Worm (Caenorhabditis elegans): ENCODE measurements around the gene C13G3.12.

Gene C13G3.12

ce11 chrV:11034748-11035147, 12.0 kb upstream of the C13G3.12 start, which contains the start of gene pptr-2:
pptr-2 (minus strand) TSS chrV:11034931.
- TF ChIP-seq pha-4 (tag; optimal IDR thresholded peaks at IDR 0.05), result no peak
- no peak for TF ChIP-seq ceh-83 (GFP tag; optimal IDR thresholded peaks at IDR 0.05)
- no peak for TF ChIP-seq ceh-43 (GFP tag; optimal IDR thresholded peaks at IDR 0.05)
- no peak for TF ChIP-seq unc-39 (tag; optimal IDR thresholded peaks at IDR 0.05)
- TF ChIP-seq mls-2 (tag; optimal IDR thresholded peaks at IDR 0.05), result no peak
- TF ChIP-seq nhr-28 (tag; optimal IDR thresholded peaks at IDR 0.05), result no peak
- TF ChIP-seq zip-8 (tag; optimal IDR thresholded peaks at IDR 0.05), result no peak
- no peak for TF ChIP-seq bed-3 (GFP tag; optimal IDR thresholded peaks at IDR 0.05)
- no peak for TF ChIP-seq ham-2 (GFP tag; optimal IDR thresholded peaks at IDR 0.05)
- TF ChIP-seq elt-1 (tag; optimal IDR thresholded peaks at IDR 0.05; ENCODE audit: borderline replicate concordance, insufficient read depth), result no peak
- TF ChIP-seq mab-5 (tag; optimal IDR thresholded peaks at IDR 0.05), result no peak
- TF ChIP-seq nhr-237 (tag; optimal IDR thresholded peaks at IDR 0.05), result no peak
- TF ChIP-seq elt-3 (tag; optimal IDR thresholded peaks at IDR 0.05), result no peak
- peak; percentile 3 for TF ChIP-seq ces-1 (GFP tag; optimal IDR thresholded peaks at IDR 0.05)
- TF ChIP-seq sptf-1 (tag; optimal IDR thresholded peaks at IDR 0.05), result no peak
- no peak for TF ChIP-seq drap-1 (GFP tag; optimal IDR thresholded peaks at IDR 0.05)
- peak; percentile 6 for TF ChIP-seq hlh-1 (tag; optimal IDR thresholded peaks at IDR 0.05)
- no peak for TF ChIP-seq lin-13 (tag; optimal IDR thresholded peaks at IDR 0.05)
- no peak for TF ChIP-seq nhr-2 (tag; optimal IDR thresholded peaks at IDR 0.05)
- TF ChIP-seq lin-32 (GFP tag; optimal IDR thresholded peaks at IDR 0.05), result no peak
- no peak for TF ChIP-seq sem-2 (GFP tag; optimal IDR thresholded peaks at IDR 0.05)
- TF ChIP-seq unc-62 (GFP tag; optimal IDR thresholded peaks at IDR 0.05), result peak; percentile 97
- no peak for TF ChIP-seq snpc-4 (tag; optimal IDR thresholded peaks at IDR 0.05)
- no peak for TF ChIP-seq blmp-1 (tag; optimal IDR thresholded peaks at IDR 0.05)
- TF ChIP-seq unc-120 (tag; optimal IDR thresholded peaks at IDR 0.05; ENCODE audit: poor library complexity, severe bottlenecking), result peak; percentile 50
- no peak for TF ChIP-seq flh-1 (GFP tag; optimal IDR thresholded peaks at IDR 0.05)
- no peak for TF ChIP-seq M03D4.4 (tag; optimal IDR thresholded peaks at IDR 0.05)
- TF ChIP-seq ztf-11 (tag; optimal IDR thresholded peaks at IDR 0.05), result no peak

ce11 chrV:11033241-11033640, 10.5 kb upstream of the C13G3.12 start:
- TF ChIP-seq zip-8 (tag; optimal IDR thresholded peaks at IDR 0.05) (no peak), unc-120 (tag; optimal IDR thresholded peaks at IDR 0.05; ENCODE audit: poor library complexity, severe bottlenecking) (no peak), ham-2 (GFP tag; optimal IDR thresholded peaks at IDR 0.05) (no peak), mab-5 (tag; optimal IDR thresholded peaks at IDR 0.05) (no peak)

ce11 chrV:11030675-11031074, 8.0 kb upstream of the C13G3.12 start:
- TF ChIP-seq elt-1 (tag; optimal IDR thresholded peaks at IDR 0.05; ENCODE audit: borderline replicate concordance, insufficient read depth) (no peak), ceh-83 (GFP tag; optimal IDR thresholded peaks at IDR 0.05) (no peak), nhr-12 (tag; optimal IDR thresholded peaks at IDR 0.05) (no peak), zip-8 (tag; optimal IDR thresholded peaks at IDR 0.05) (no peak), snpc-4 (tag; optimal IDR thresholded peaks at IDR 0.05) (no peak), hlh-1 (tag; optimal IDR thresholded peaks at IDR 0.05) (no peak), pha-4 (tag; optimal IDR thresholded peaks at IDR 0.05) (no peak), ceh-43 (GFP tag; optimal IDR thresholded peaks at IDR 0.05) (no peak), ham-2 (GFP tag; optimal IDR thresholded peaks at IDR 0.05) (no peak), mab-5 (tag; optimal IDR thresholded peaks at IDR 0.05) (no peak), nhr-76 (tag; optimal IDR thresholded peaks at IDR 0.05) (no peak), unc-120 (tag; optimal IDR thresholded peaks at IDR 0.05; ENCODE audit: poor library complexity, severe bottlenecking) (no peak), ztf-11 (tag; optimal IDR thresholded peaks at IDR 0.05) (no peak), lin-13 (tag; optimal IDR thresholded peaks at IDR 0.05) (no peak), drap-1 (GFP tag; optimal IDR thresholded peaks at IDR 0.05) (no peak), ceh-39 (tag; optimal IDR thresholded peaks at IDR 0.05) (no peak)

- no peak for TF ChIP-seq ham-2 (GFP tag; optimal IDR thresholded peaks at IDR 0.05)
- no peak for TF ChIP-seq unc-120 (tag; optimal IDR thresholded peaks at IDR 0.05; ENCODE audit: poor library complexity, severe bottlenecking)
- TF ChIP-seq nhr-2 (tag; optimal IDR thresholded peaks at IDR 0.05), result no peak
- TF ChIP-seq tbx-8 (GFP tag; optimal IDR thresholded peaks at IDR 0.05), result no peak
- peak; percentile 25 for TF ChIP-seq ces-1 (GFP tag; optimal IDR thresholded peaks at IDR 0.05)
- TF ChIP-seq elt-3 (tag; optimal IDR thresholded peaks at IDR 0.05), result no peak
- peak; percentile 32 for TF ChIP-seq cnd-1 (tag; optimal IDR thresholded peaks at IDR 0.05)
- no peak for TF ChIP-seq snpc-4 (tag; optimal IDR thresholded peaks at IDR 0.05)
- TF ChIP-seq lsy-2 (tag; optimal IDR thresholded peaks at IDR 0.05), result peak; percentile 16
- peak; percentile 3 for TF ChIP-seq hlh-1 (tag; optimal IDR thresholded peaks at IDR 0.05)
- TF ChIP-seq lin-13 (tag; optimal IDR thresholded peaks at IDR 0.05), result no peak
- TF ChIP-seq unc-39 (tag; optimal IDR thresholded peaks at IDR 0.05), result no peak
- no peak for TF ChIP-seq nhr-76 (tag; optimal IDR thresholded peaks at IDR 0.05)
- no peak for TF ChIP-seq sem-2 (GFP tag; optimal IDR thresholded peaks at IDR 0.05)
- TF ChIP-seq ceh-83 (GFP tag; optimal IDR thresholded peaks at IDR 0.05), result no peak
- peak; percentile 49 for TF ChIP-seq nhr-237 (tag; optimal IDR thresholded peaks at IDR 0.05)
- peak; percentile 66 for TF ChIP-seq sptf-1 (tag; optimal IDR thresholded peaks at IDR 0.05)
- TF ChIP-seq pha-4 (tag; optimal IDR thresholded peaks at IDR 0.05), result no peak
- TF ChIP-seq lin-32 (GFP tag; optimal IDR thresholded peaks at IDR 0.05), result peak; percentile 4
- TF ChIP-seq M03D4.4 (tag; optimal IDR thresholded peaks at IDR 0.05), result no peak
These were observed 6.6 kb upstream of the C13G3.12 start for ce11 chrV:11029309-11029708.

Measured in whole organism, mixed stage, embryonic.